Worm (Caenorhabditis elegans) whole organism, L2 larva: ENCODE data around the gene gst-35.

Experiments used
- C34F6.9 ChIP-seq: fragments of 150-350 bp; optimal IDR thresholded peaks from 2 replicates; lab custom pipeline; 2014; ENCODE audit warnings: missing biosample characterization, missing genetic modification characterization
- F13H6.1 ChIP-seq: sonication (generic microtip); optimal IDR thresholded peaks from 2 replicates; lab custom pipeline; 2016; ENCODE audit warnings: missing genetic modification characterization, missing compliant biosample characterization
- Y55F3AM.14 ChIP-seq: fragments of 200-800 bp; sonication (Bioruptor generic); optimal IDR thresholded peaks from 2 replicates; lab custom pipeline; 2018; ENCODE audit warnings: mild to moderate bottlenecking, missing genetic modification characterization, missing compliant biosample characterization
- ZK546.5 ChIP-seq: sonication (generic microtip); optimal IDR thresholded peaks from 2 replicates; lab custom pipeline; 2017; ENCODE audit warnings: missing biosample characterization, missing genetic modification characterization
- alr-1 ChIP-seq: fragments of 150-350 bp; optimal IDR thresholded peaks from 2 replicates; lab custom pipeline; 2014; ENCODE audit warnings: missing biosample characterization, missing genetic modification characterization
- aly-2 ChIP-seq: fragments of 150-350 bp; optimal IDR thresholded peaks from 2 replicates; lab custom pipeline; 2014; ENCODE audit warnings: missing biosample characterization, missing genetic modification characterization
- ama-1 ChIP-seq: fragments of 150-350 bp; optimal IDR thresholded peaks from 2 replicates; lab custom pipeline; 2018; ENCODE audit warnings: inconsistent platforms
- blmp-1 ChIP-seq: sonication (generic microtip); optimal IDR thresholded peaks from 2 replicates; lab custom pipeline; 2017; ENCODE audit warnings: missing genetic modification characterization, mild to moderate bottlenecking, missing compliant biosample characterization, antibody characterized with exemption, moderate library complexity; ENCODE audit not compliant: insufficient read depth
- ceh-16 ChIP-seq: fragments of 150-350 bp; optimal IDR thresholded peaks from 2 replicates; lab custom pipeline; 2014; ENCODE audit warnings: missing biosample characterization, missing genetic modification characterization
- ceh-82 ChIP-seq: fragments of 150-350 bp; optimal IDR thresholded peaks from 2 replicates; lab custom pipeline; 2014; ENCODE audit warnings: missing biosample characterization, missing genetic modification characterization
- dmd-4 ChIP-seq: sonication (generic microtip); optimal IDR thresholded peaks from 2 replicates; lab custom pipeline; 2017; ENCODE audit warnings: missing biosample characterization, missing genetic modification characterization
- egl-27 ChIP-seq: sonication (generic microtip); optimal IDR thresholded peaks from 3 replicates; lab custom pipeline; 2017; ENCODE audit warnings: missing biosample characterization, missing genetic modification reagents, missing genetic modification characterization
- elt-1 ChIP-seq: fragments of 150-350 bp; optimal IDR thresholded peaks from 2 replicates; lab custom pipeline; 2014; ENCODE audit warnings: missing biosample characterization, missing genetic modification characterization
- elt-3 ChIP-seq: sonication (generic microtip); optimal IDR thresholded peaks from 2 replicates; lab custom pipeline; 2017; ENCODE audit warnings: missing biosample characterization, missing genetic modification characterization
- fos-1 ChIP-seq: fragments of 150-350 bp; optimal IDR thresholded peaks from 2 replicates; lab custom pipeline; 2014; ENCODE audit warnings: missing biosample characterization, missing genetic modification characterization
- lin-13 ChIP-seq: fragments of 150-350 bp; optimal IDR thresholded peaks from 2 replicates; lab custom pipeline; 2014; ENCODE audit warnings: missing biosample characterization, missing genetic modification reagents, missing genetic modification characterization
- lin-39 ChIP-seq: fragments of 150-350 bp; optimal IDR thresholded peaks from 2 replicates; lab custom pipeline; 2014; ENCODE audit warnings: missing biosample characterization, missing genetic modification reagents, missing genetic modification characterization
- mab-5 ChIP-seq: fragments of 150-350 bp; optimal IDR thresholded peaks from 2 replicates; lab custom pipeline; 2014; ENCODE audit warnings: missing biosample characterization, missing genetic modification characterization
- mbf-1 ChIP-seq: sonication (generic microtip); optimal IDR thresholded peaks from 2 replicates; lab custom pipeline; 2017; ENCODE audit warnings: missing biosample characterization, missing genetic modification characterization
- mdl-1 ChIP-seq, 2 experiments: fragments of 150-350 bp in 1 of 2; sonication (generic microtip) in 1 of 2; optimal IDR thresholded peaks; 2 replicates each; lab custom pipeline; 2017; ENCODE audit warnings: missing biosample characterization in 2 of 2, missing genetic modification characterization in 2 of 2
- nhr-10 ChIP-seq: sonication (generic microtip); optimal IDR thresholded peaks from 2 replicates; lab custom pipeline; 2017; ENCODE audit warnings: missing biosample characterization, missing genetic modification characterization
- nhr-12 ChIP-seq: fragments of 150-350 bp; optimal IDR thresholded peaks from 2 replicates; lab custom pipeline; 2014; ENCODE audit warnings: missing biosample characterization, missing genetic modification characterization
- nhr-129 ChIP-seq: fragments of 150-350 bp; optimal IDR thresholded peaks from 2 replicates; lab custom pipeline; 2014; ENCODE audit warnings: missing biosample characterization, missing genetic modification characterization
- nhr-23 ChIP-seq: fragments of 150-350 bp; optimal IDR thresholded peaks from 2 replicates; lab custom pipeline; 2014; ENCODE audit warnings: missing biosample characterization, missing genetic modification reagents, missing genetic modification characterization
- nhr-6 ChIP-seq: fragments of 150-350 bp; optimal IDR thresholded peaks from 2 replicates; lab custom pipeline; 2014; ENCODE audit warnings: missing biosample characterization, missing genetic modification characterization
- sem-4 ChIP-seq: fragments of 150-350 bp; optimal IDR thresholded peaks from 2 replicates; lab custom pipeline; 2014; ENCODE audit warnings: missing biosample characterization, missing genetic modification reagents, missing genetic modification characterization
- skn-1 ChIP-seq: sonication (generic microtip); optimal IDR thresholded peaks from 2 replicates; lab custom pipeline; 2017; ENCODE audit warnings: missing biosample characterization, missing genetic modification characterization
- sma-3 ChIP-seq: sonication (generic microtip); optimal IDR thresholded peaks from 2 replicates; lab custom pipeline; 2016; ENCODE audit warnings: missing genetic modification reagents, missing genetic modification characterization, missing compliant biosample characterization
- snpc-4 ChIP-seq: fragments of 150-350 bp; optimal IDR thresholded peaks from 2 replicates; lab custom pipeline; 2014; ENCODE audit warnings: missing biosample characterization, missing genetic modification characterization
- unc-39 ChIP-seq: fragments of 150-350 bp; optimal IDR thresholded peaks from 2 replicates; lab custom pipeline; 2014; ENCODE audit warnings: missing biosample characterization, missing genetic modification characterization
- unc-55 ChIP-seq: fragments of 150-350 bp; sonication (generic microtip); optimal IDR thresholded peaks from 3 replicates; lab custom pipeline; 2014; ENCODE audit warnings: missing biosample characterization, missing genetic modification reagents, missing genetic modification characterization
- unc-62 ChIP-seq: fragments of 150-350 bp; optimal IDR thresholded peaks from 2 replicates; lab custom pipeline; 2014; ENCODE audit warnings: missing biosample characterization, missing genetic modification reagents, missing genetic modification characterization
- ztf-1 ChIP-seq: fragments of 200-800 bp; sonication (Bioruptor generic); conservative IDR thresholded peaks from 2 replicates; pipeline ENCODE4 v1.3.6; 2022; ENCODE audit warnings: missing genetic modification characterization, missing compliant biosample characterization
- ztf-11 ChIP-seq: sonication (generic microtip); optimal IDR thresholded peaks from 2 replicates; lab custom pipeline; 2017; ENCODE audit warnings: missing biosample characterization, missing genetic modification characterization
- ztf-4 ChIP-seq: fragments of 150-350 bp; optimal IDR thresholded peaks from 2 replicates; lab custom pipeline; 2014; ENCODE audit warnings: missing biosample characterization, missing genetic modification characterization

Gene gst-35

DNA sequence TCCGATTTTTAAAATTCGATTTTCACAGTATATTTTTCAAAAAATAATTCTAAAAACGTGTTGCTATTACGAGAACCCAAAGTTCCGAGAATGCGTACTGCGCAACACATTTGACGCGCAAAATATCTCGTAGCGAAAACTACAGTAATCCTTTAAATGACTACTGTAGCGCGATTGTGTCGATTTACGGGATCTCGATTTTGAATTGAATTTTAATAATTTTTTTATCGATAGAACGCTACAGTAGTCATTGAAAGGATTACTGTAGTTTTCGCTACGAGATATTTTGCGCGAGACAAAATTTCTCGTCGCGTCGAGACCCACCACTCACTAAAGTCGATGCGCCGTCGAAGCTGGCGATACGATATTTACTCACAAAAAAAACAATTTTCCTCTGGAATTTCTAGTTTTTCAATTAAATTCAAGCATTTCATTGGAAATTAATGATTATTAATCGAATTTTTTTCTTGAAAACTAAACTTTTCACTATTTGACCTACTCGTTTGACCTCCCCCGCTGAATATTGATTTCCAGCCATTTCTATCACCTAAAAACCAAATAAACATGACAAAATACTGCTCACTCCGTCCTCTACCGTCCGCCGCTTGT, 44.7 kb upstream of the gst-35 start, which contains the start of gene spsb-2:
Gene spsb-2, plus strand, starts transcription at position 559 of the 609 bp plus-strand sequence.
- TF ChIP-seq elt-3 (tag; lab: Kevin White, UChicago), result no peak
- TF ChIP-seq F13H6.1, result no peak
- no peak for TF ChIP-seq nhr-6 (tag; lab: Kevin White, UChicago)
- TF ChIP-seq unc-62 (GFP tag; lab: Kevin White, UChicago), result no peak
- no peak for TF ChIP-seq nhr-10 (tag; lab: Kevin White, UChicago)
- TF ChIP-seq aly-2 (tag; lab: Kevin White, UChicago), result no peak
- no peak for TF ChIP-seq nhr-23 (tag; lab: Kevin White, UChicago)
- TF ChIP-seq unc-39 (tag; lab: Kevin White, UChicago), result no peak
- TF ChIP-seq elt-1 (tag; lab: Kevin White, UChicago), result no peak
- no peak for TF ChIP-seq nhr-12 (tag; lab: Kevin White, UChicago)
- TF ChIP-seq sma-3, result no peak
- TF ChIP-seq ceh-82 (tag; lab: Kevin White, UChicago), result no peak
- TF ChIP-seq mab-5 (tag; lab: Kevin White, UChicago), result no peak
- no peak for TF ChIP-seq C34F6.9 (tag; lab: Kevin White, UChicago)
- TF ChIP-seq snpc-4, result no peak
- TF ChIP-seq sem-4 (tag; lab: Kevin White, UChicago), result no peak
- TF ChIP-seq unc-55 (GFP tag; lab: Kevin White, UChicago), result no peak
- TF ChIP-seq ama-1 (lab: Kevin White, UChicago), result no peak
- TF ChIP-seq mbf-1, result no peak
- no peak for TF ChIP-seq lin-39 (tag; lab: Kevin White, UChicago)
- TF ChIP-seq, all 48 proteins: peak for 0

DNA sequence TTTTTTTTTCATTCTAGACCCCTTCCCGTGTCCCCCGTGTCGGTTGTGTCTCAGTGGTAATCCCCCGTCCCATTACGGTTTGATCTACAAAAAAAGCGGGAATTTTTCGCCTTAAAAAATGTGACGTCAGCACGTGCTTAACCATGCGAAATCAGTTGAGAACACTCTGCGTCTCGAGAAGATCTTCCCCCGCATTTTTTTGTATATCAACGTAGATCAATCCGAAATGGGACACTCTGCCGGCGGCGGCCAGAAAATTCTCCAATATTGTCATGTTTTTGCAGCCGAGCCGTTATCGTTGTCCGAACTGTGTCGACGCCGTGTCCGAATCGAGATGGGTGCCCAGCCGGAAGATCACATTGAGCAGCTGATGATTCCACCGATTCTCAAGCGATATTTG, 42.8 kb upstream of the gst-35 start:
- TF ChIP-seq Y55F3AM.14 (GFP tag; lab: Kevin White, UChicago) (no peak), nhr-12 (tag; lab: Kevin White, UChicago) (no peak), ZK546.5 (tag; lab: Kevin White, UChicago) (no peak), blmp-1 (tag; lab: Kevin White, UChicago) (no peak), sma-3 (no peak), alr-1 (tag; lab: Kevin White, UChicago) (no peak), mdl-1 (tag; optimal IDR thresholded peaks at IDR 0.05; lab: Kevin White, UChicago) (no peak), elt-1 (tag; lab: Kevin White, UChicago) (no peak), mbf-1 (no peak), ztf-11 (tag; lab: Kevin White, UChicago) (no peak), dmd-4 (tag; lab: Kevin White, UChicago) (no peak), fos-1 (tag; lab: Kevin White, UChicago) (no peak)

DNA sequence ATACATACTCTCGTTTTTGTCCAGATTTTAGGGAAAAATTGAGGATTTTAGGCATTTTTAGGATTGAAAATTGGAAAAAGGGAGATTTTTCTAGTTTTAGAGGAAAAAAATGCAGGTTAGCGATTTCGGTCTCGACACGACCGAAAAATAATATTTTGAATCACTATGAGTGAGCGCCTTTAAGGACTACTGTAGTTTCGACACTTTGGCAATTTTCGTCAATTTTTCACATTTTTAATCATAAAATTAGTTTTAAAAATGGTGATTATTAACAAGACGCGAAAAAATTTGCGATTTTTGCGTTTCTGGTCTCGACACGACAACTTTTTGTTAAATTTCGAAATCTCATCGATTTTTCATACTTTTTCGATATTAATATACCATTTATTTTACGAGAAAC, 41.6 kb upstream of the gst-35 start:
- TF ChIP-seq aly-2 (tag; lab: Kevin White, UChicago), result no peak
- TF ChIP-seq nhr-23 (tag; lab: Kevin White, UChicago), result no peak
- TF ChIP-seq mdl-1 (tag; optimal IDR thresholded peaks at IDR 0.05; lab: Kevin White, UChicago), result no peak
- TF ChIP-seq nhr-129 (tag; lab: Kevin White, UChicago), result no peak
- TF ChIP-seq F13H6.1, result no peak
- no peak for TF ChIP-seq lin-39 (tag; lab: Kevin White, UChicago)
- no peak for TF ChIP-seq nhr-12 (tag; lab: Kevin White, UChicago)
- no peak for TF ChIP-seq ztf-1 (GFP tag; lab: Robert Waterston, UW)

DNA sequence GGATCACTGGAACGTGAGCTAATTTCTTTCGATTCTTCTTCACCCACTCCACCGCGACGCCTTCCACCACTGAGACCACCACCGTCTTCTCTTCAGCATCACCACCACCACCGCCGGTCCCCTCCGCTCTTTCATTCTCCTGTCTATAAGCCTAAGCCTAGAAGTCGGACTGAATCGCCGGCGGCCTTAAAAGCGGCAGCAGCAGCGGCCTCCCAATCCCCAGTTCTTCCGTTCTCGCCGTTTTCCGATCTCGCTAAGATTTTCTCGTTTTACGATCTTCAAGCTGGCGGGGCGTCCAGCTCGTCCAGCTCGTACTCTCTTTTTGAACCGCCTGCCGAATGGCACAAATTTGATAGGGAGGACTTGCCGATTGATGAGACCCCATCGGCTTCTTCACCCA, 41.0 kb upstream of the gst-35 start:
- TF ChIP-seq skn-1 (tag; lab: Kevin White, UChicago) (no peak), egl-27 (tag; lab: Kevin White, UChicago) (no peak), ceh-82 (tag; lab: Kevin White, UChicago) (no peak), unc-55 (GFP tag; lab: Kevin White, UChicago) (no peak), ztf-4 (tag; lab: Kevin White, UChicago) (no peak), ceh-16 (no peak), dmd-4 (tag; lab: Kevin White, UChicago) (no peak), unc-39 (tag; lab: Kevin White, UChicago) (no peak), lin-13 (GFP tag; lab: Kevin White, UChicago) (no peak)
